Worm (Caenorhabditis elegans) whole organism, young adult: ENCODE measurements around the gene R13A1.10.

Experiments used
- B0019.2 ChIP-seq: fragments of 200-800 bp; sonication (Bioruptor generic); conservative IDR thresholded peaks from 2 replicates; pipeline ENCODE4 v1.3.6; 2022; ENCODE audit warnings: missing genetic modification reagents, missing genetic modification characterization, missing compliant biosample characterization
- B0035.1 ChIP-seq: sonication (generic microtip); optimal IDR thresholded peaks from 2 replicates; lab custom pipeline; 2016; ENCODE audit warnings: missing genetic modification characterization, mild to moderate bottlenecking, missing compliant biosample characterization, missing genotype, missing genetic modification reagents
- B0336.3 ChIP-seq: fragments of 200-800 bp; sonication (Bioruptor generic); IDR thresholded peaks from 2 replicates; pipeline ENCODE4 v1.3.6; 2022; ENCODE audit warnings: missing genetic modification characterization, missing compliant biosample characterization
- C17E4.6 ChIP-seq: fragments of 200-800 bp; sonication (Bioruptor generic); IDR thresholded peaks from 2 replicates; pipeline ENCODE4 v1.3.6; 2022; ENCODE audit warnings: missing genetic modification reagents, missing genetic modification characterization, missing compliant biosample characterization
- F49E8.2 ChIP-seq: sonication (generic microtip); optimal IDR thresholded peaks from 3 replicates; lab custom pipeline; 2017; ENCODE audit warnings: missing genetic modification characterization, mild to moderate bottlenecking, missing compliant biosample characterization, antibody characterized with exemption, moderate library complexity; ENCODE audit not compliant: insufficient read depth
- F57A8.1 ChIP-seq: fragments of 200-800 bp; sonication (Bioruptor generic); optimal IDR thresholded peaks from 2 replicates; lab custom pipeline; 2018; ENCODE audit warnings: mild to moderate bottlenecking, missing genetic modification characterization, moderate library complexity, missing compliant biosample characterization
- F57C9.4 ChIP-seq: sonication (generic microtip); optimal IDR thresholded peaks from 2 replicates; lab custom pipeline; 2017; ENCODE audit warnings: mild to moderate bottlenecking, missing genetic modification characterization, missing compliant biosample characterization
- Y53F4B.3 ChIP-seq: fragments of 200-800 bp; sonication (Bioruptor generic); IDR thresholded peaks from 2 replicates; pipeline ENCODE4 v1.3.6; 2022; ENCODE audit warnings: missing genetic modification reagents, missing genetic modification characterization, missing compliant biosample characterization
- Y53G8AR.9 ChIP-seq: fragments of 200-800 bp; sonication (Bioruptor generic); conservative IDR thresholded peaks from 2 replicates; pipeline ENCODE4 v1.3.6; 2022; ENCODE audit warnings: missing genetic modification reagents, missing genetic modification characterization, missing compliant biosample characterization
- Y95B8A.8 ChIP-seq: fragments of 200-800 bp; sonication (Bioruptor generic); IDR thresholded peaks from 2 replicates; pipeline ENCODE4 v1.3.6; 2022; ENCODE audit warnings: missing genetic modification reagents, missing genetic modification characterization, missing compliant biosample characterization
- ZK185.1 ChIP-seq: sonication (generic microtip); optimal IDR thresholded peaks from 2 replicates; lab custom pipeline; 2016; ENCODE audit warnings: mild to moderate bottlenecking, missing genetic modification characterization, missing compliant biosample characterization; ENCODE audit not compliant: poor library complexity, severe bottlenecking
- akir-1 ChIP-seq: fragments of 200-800 bp; sonication (Bioruptor generic); optimal IDR thresholded peaks from 2 replicates; lab custom pipeline; 2018; ENCODE audit warnings: mild to moderate bottlenecking, missing genetic modification characterization, moderate library complexity, missing compliant biosample characterization
- ama-1 ChIP-seq, 3 experiments: fragments of 150-350 bp in 1 of 3; sonication (generic microtip) in 2 of 3; optimal IDR thresholded peaks; 2 replicates each; lab custom pipeline; 2014 to 2018; ENCODE audit warnings: missing biosample characterization in 2 of 3, missing genetic modification characterization in 2 of 3, missing genetic modification reagents in 2 of 3
- atf-7 ChIP-seq: sonication (generic microtip); optimal IDR thresholded peaks from 2 replicates; lab custom pipeline; 2017; ENCODE audit warnings: mild to moderate bottlenecking, missing genetic modification characterization, missing compliant biosample characterization
- attf-3 ChIP-seq: fragments of 200-800 bp; sonication (Bioruptor generic); conservative IDR thresholded peaks from 2 replicates; pipeline ENCODE4 v1.3.6; 2022; ENCODE audit warnings: missing genetic modification reagents, missing genetic modification characterization, missing compliant biosample characterization
- attf-5 ChIP-seq: fragments of 200-800 bp; sonication (Bioruptor generic); optimal IDR thresholded peaks from 2 replicates; lab custom pipeline; 2018; ENCODE audit warnings: mild to moderate bottlenecking, missing genetic modification characterization, missing compliant biosample characterization
- cebp-1 ChIP-seq, 2 experiments: fragments of 200-800 bp in 1 of 2; sonication (Bioruptor generic) in 1 of 2; sonication (generic microtip) in 1 of 2; IDR thresholded peaks in 1 of 2; optimal IDR thresholded peaks in 1 of 2; 2 replicates each; pipeline versions ENCODE4 v1.3.6 to Lab custom; 2017 to 2022; ENCODE audit warnings: missing compliant biosample characterization in 2 of 2, missing genetic modification characterization in 2 of 2, mild to moderate bottlenecking in 1 of 2, missing genetic modification reagents in 1 of 2, moderate library complexity in 1 of 2
- ceh-79 ChIP-seq: sonication (generic microtip); optimal IDR thresholded peaks from 2 replicates; lab custom pipeline; 2017; ENCODE audit warnings: mild to moderate bottlenecking, missing genetic modification characterization, missing compliant biosample characterization
- chd-7 ChIP-seq: sonication (generic microtip); optimal IDR thresholded peaks from 2 replicates; lab custom pipeline; 2016; ENCODE audit warnings: mild to moderate bottlenecking, missing genetic modification characterization, moderate library complexity, missing compliant biosample characterization
- dpff-1 ChIP-seq: sonication (generic microtip); optimal IDR thresholded peaks from 2 replicates; lab custom pipeline; 2017; ENCODE audit warnings: mild to moderate bottlenecking, missing genetic modification characterization, missing compliant biosample characterization
- efl-1 ChIP-seq: fragments of 150-350 bp; optimal IDR thresholded peaks from 2 replicates; lab custom pipeline; 2014; ENCODE audit warnings: missing biosample characterization, missing genetic modification reagents, missing genetic modification characterization
- egrh-3 ChIP-seq: fragments of 200-800 bp; sonication (Bioruptor generic); IDR thresholded peaks from 2 replicates; pipeline ENCODE4 v1.3.6; 2022; ENCODE audit warnings: missing genetic modification reagents, missing genetic modification characterization, missing compliant biosample characterization
- hrde-1 ChIP-seq: sonication (generic microtip); optimal IDR thresholded peaks from 2 replicates; lab custom pipeline; 2016; ENCODE audit warnings: missing genetic modification characterization, mild to moderate bottlenecking, missing compliant biosample characterization, moderate library complexity, missing genotype, missing genetic modification reagents, borderline replicate concordance
- madf-10 ChIP-seq: sonication (generic microtip); optimal IDR thresholded peaks from 2 replicates; lab custom pipeline; 2016; ENCODE audit warnings: mild to moderate bottlenecking, missing genetic modification characterization, missing compliant biosample characterization
- madf-6 ChIP-seq: fragments of 200-800 bp; sonication (Bioruptor generic); IDR thresholded peaks from 2 replicates; pipeline ENCODE4 v1.3.6; 2022; ENCODE audit warnings: missing genetic modification reagents, missing genetic modification characterization, missing compliant biosample characterization
- mcd-1 ChIP-seq: fragments of 200-800 bp; sonication (Bioruptor generic); IDR thresholded peaks from 2 replicates; pipeline ENCODE4 v1.3.6; 2022; ENCODE audit warnings: missing genetic modification reagents, missing genetic modification characterization, missing compliant biosample characterization
- nfya-2 ChIP-seq: fragments of 200-800 bp; sonication (Bioruptor generic); IDR thresholded peaks from 2 replicates; pipeline ENCODE4 v1.3.6; 2022; ENCODE audit warnings: missing genetic modification reagents, missing genetic modification characterization, missing compliant biosample characterization
- nhr-80 ChIP-seq: sonication (generic microtip); optimal IDR thresholded peaks from 2 replicates; lab custom pipeline; 2016; ENCODE audit warnings: missing genetic modification characterization, missing compliant biosample characterization
- repo-1 ChIP-seq: sonication (generic microtip); optimal IDR thresholded peaks from 2 replicates; lab custom pipeline; 2017; ENCODE audit warnings: mild to moderate bottlenecking, missing genetic modification characterization, missing compliant biosample characterization
- rpc-1 ChIP-seq, 2 experiments: fragments of 150-350 bp in 1 of 2; sonication (generic microtip) in 1 of 2; optimal IDR thresholded peaks; 2 replicates each; lab custom pipeline; 2014 to 2018; ENCODE audit warnings: missing biosample characterization in 1 of 2, missing genetic modification characterization in 1 of 2, missing genetic modification reagents in 1 of 2, missing genotype in 1 of 2
- sea-2 ChIP-seq: fragments of 200-800 bp; sonication (Bioruptor generic); IDR thresholded peaks from 2 replicates; pipeline ENCODE4 v1.3.6; 2022; ENCODE audit warnings: missing genetic modification characterization, missing compliant biosample characterization
- sptf-2 ChIP-seq: fragments of 200-800 bp; sonication (Bioruptor generic); optimal IDR thresholded peaks from 2 replicates; lab custom pipeline; 2018; ENCODE audit warnings: mild to moderate bottlenecking, missing genetic modification characterization, missing compliant biosample characterization
- tbp1 ChIP-seq: fragments of 200-800 bp; sonication (Bioruptor generic); optimal IDR thresholded peaks from 2 replicates; lab custom pipeline; 2018; ENCODE audit warnings: mild to moderate bottlenecking, missing genetic modification characterization, missing compliant biosample characterization
- ztf-18 ChIP-seq: sonication (generic microtip); optimal IDR thresholded peaks from 2 replicates; lab custom pipeline; 2016; ENCODE audit warnings: missing genotype, mild to moderate bottlenecking, missing genetic modification characterization, missing compliant biosample characterization
- ztf-26 ChIP-seq: sonication (generic microtip); optimal IDR thresholded peaks from 2 replicates; lab custom pipeline; 2017; ENCODE audit warnings: missing genetic modification characterization, missing compliant biosample characterization

The R13A1.10 gene

ce11 chrIV:7203696-7204095 lies 23.3 kb downstream of the R13A1.10 start, which contains the start of gene R13A1.3 (continued):
- TF ChIP-seq hrde-1 (tag; lab: Kevin White, UChicago) = no peak

- TF ChIP-seq egrh-3 (GFP tag; lab: Robert Waterston, UW) = no peak
- no peak for TF ChIP-seq chd-7 (tag; lab: Kevin White, UChicago)
- no peak for TF ChIP-seq mcd-1 (GFP tag; lab: Robert Waterston, UW)
- no peak for TF ChIP-seq nfya-2 (GFP tag; lab: Robert Waterston, UW)
- no peak for TF ChIP-seq repo-1 (tag; lab: Kevin White, UChicago)
- no peak for TF ChIP-seq sea-2 (GFP tag; lab: Robert Waterston, UW)
- TF ChIP-seq ceh-79 = no peak
These were observed 30.1 kb downstream of the R13A1.10 start, which contains the start of gene unc-8 for ce11 chrIV:7196853-7197252. Gene unc-8, plus strand, starts transcription at chrIV:7197153.

DNA sequence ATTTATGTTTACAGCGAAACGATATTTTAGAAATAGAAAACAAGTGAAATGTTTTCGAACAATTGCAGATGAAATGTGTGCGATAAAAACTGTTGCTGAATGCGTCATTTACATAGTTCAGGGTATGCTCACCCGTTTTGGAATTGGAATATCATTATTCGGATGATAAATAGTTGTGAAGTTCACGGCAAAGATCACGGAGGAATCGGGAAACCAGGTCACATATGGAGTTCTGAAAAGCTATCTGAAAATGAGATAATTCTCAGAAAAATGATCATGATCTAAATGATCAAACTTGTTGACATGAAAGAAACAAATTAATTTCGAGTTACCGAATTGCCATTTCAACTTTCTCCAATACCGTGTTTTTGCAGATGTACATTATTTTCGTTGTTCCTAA lies 31.2 kb downstream of the R13A1.10 start, which contains the start of gene best-16:
best-16 (minus strand) TSS at position 101 of the 400 bp plus-strand sequence.
- no peak for TF ChIP-seq F57C9.4 (tag; lab: Kevin White, UChicago)
- no peak for TF ChIP-seq attf-3 (GFP tag; lab: Robert Waterston, UW)
- TF ChIP-seq tbp1 (GFP tag; lab: Kevin White, UChicago) = no peak
- TF ChIP-seq B0019.2 = no peak
- no peak for TF ChIP-seq C17E4.6 (GFP tag; lab: Robert Waterston, UW)
- TF ChIP-seq dpff-1 (tag; lab: Kevin White, UChicago) = no peak
- no peak for TF ChIP-seq Y53F4B.3 (GFP tag; lab: Robert Waterston, UW)
- TF ChIP-seq, all 124 proteins: peak for 0

ce11 chrIV:7191745-7192144 lies 35.2 kb downstream of the R13A1.10 start, which contains the start of gene R13A1.5:
Gene R13A1.5, minus strand, starts transcription at chrIV:7191845.
- TF ChIP-seq sptf-2 = no peak
- TF ChIP-seq efl-1 (GFP tag; lab: Kevin White, UChicago) = no peak
- TF ChIP-seq F49E8.2 (tag; lab: Kevin White, UChicago) = no peak
- TF ChIP-seq B0336.3 = no peak
- TF ChIP-seq cebp-1 (GFP tag; IDR thresholded peaks at IDR 0.05; lab: Robert Waterston, UW) = no peak
- no peak for TF ChIP-seq cebp-1 (tag; optimal IDR thresholded peaks at IDR 0.05; lab: Kevin White, UChicago)
- no peak for TF ChIP-seq ama-1 (optimal IDR thresholded peaks at IDR 0.05; lab: Kevin White, UChicago)
- TF ChIP-seq ama-1 (GFP tag; optimal IDR thresholded peaks at IDR 0.05; lab: Kevin White, UChicago) = no peak
- TF ChIP-seq rpc-1 (optimal IDR thresholded peaks at IDR 0.05; lab: Kevin White, UChicago) = no peak
- TF ChIP-seq rpc-1 (tag; optimal IDR thresholded peaks at IDR 0.05; lab: Kevin White, UChicago) = no peak
- TF ChIP-seq madf-10 = no peak
- no peak for TF ChIP-seq madf-6
- no peak for TF ChIP-seq Y95B8A.8 (GFP tag; lab: Robert Waterston, UW)
- no peak for TF ChIP-seq attf-5 (GFP tag; lab: Kevin White, UChicago)
- no peak for TF ChIP-seq atf-7 (tag; lab: Kevin White, UChicago)
- no peak for TF ChIP-seq B0035.1
- no peak for TF ChIP-seq Y53G8AR.9 (GFP tag; lab: Robert Waterston, UW)

- TF ChIP-seq ZK185.1 (peak; percentile 1), nhr-80 (tag; lab: Kevin White, UChicago) (peak; percentile 76), F57A8.1 (no peak), ztf-26 (tag; lab: Kevin White, UChicago) (peak; percentile 34), akir-1 (no peak), ztf-18 (tag; lab: Kevin White, UChicago) (no peak), atf-7 (tag; lab: Kevin White, UChicago) (peak; percentile 57)
- TF ChIP-seq, all 124 proteins: peak for 4
These were observed 36.6 kb downstream of the R13A1.10 start for ce11 chrIV:7190409-7190808.
